Worm (Caenorhabditis elegans) whole organism, late embryonic: ENCODE results near the gene T24A6.16.

Experiments
- ama-1 ChIP-seq: fragments of 150-350 bp; optimal IDR thresholded peaks from 2 replicates; lab custom pipeline; 2014
- ceh-6 ChIP-seq: fragments of 200-800 bp; sonication (Bioruptor generic); optimal IDR thresholded peaks from 2 replicates; lab custom pipeline; 2018; ENCODE audit warnings: mild to moderate bottlenecking, missing genetic modification characterization, missing compliant biosample characterization
- ceh-9 ChIP-seq: sonication (generic microtip); optimal IDR thresholded peaks from 2 replicates; lab custom pipeline; 2016; ENCODE audit warnings: mild to moderate bottlenecking, missing genetic modification characterization, inconsistent platforms, missing compliant biosample characterization
- dve-1 ChIP-seq: sonication (generic microtip); optimal IDR thresholded peaks from 2 replicates; lab custom pipeline; 2017; ENCODE audit warnings: antibody characterized with exemption, mild to moderate bottlenecking, missing genetic modification characterization, missing compliant biosample characterization
- fkh-10 ChIP-seq: fragments of 150-350 bp; optimal IDR thresholded peaks from 2 replicates; lab custom pipeline; 2014; ENCODE audit warnings: missing biosample characterization, missing genetic modification reagents, missing genetic modification characterization
- hlh-13 ChIP-seq: fragments of 200-800 bp; sonication (Bioruptor generic); optimal IDR thresholded peaks from 2 replicates; lab custom pipeline; 2018; ENCODE audit warnings: mild to moderate bottlenecking, missing genetic modification characterization, missing compliant biosample characterization
- hlh-30 ChIP-seq: sonication (generic microtip); optimal IDR thresholded peaks from 2 replicates; lab custom pipeline; 2017; ENCODE audit warnings: antibody characterized with exemption, missing genetic modification characterization, missing compliant biosample characterization; ENCODE audit not compliant: insufficient read depth
- hlh-6 ChIP-seq: sonication (generic microtip); optimal IDR thresholded peaks from 2 replicates; lab custom pipeline; 2016; ENCODE audit warnings: missing genotype, missing genetic modification characterization, missing compliant biosample characterization
- npax-4 ChIP-seq: sonication (generic microtip); optimal IDR thresholded peaks from 2 replicates; lab custom pipeline; 2016; ENCODE audit warnings: missing genetic modification characterization, missing compliant biosample characterization
- pha-4 ChIP-seq: fragments of 150-350 bp; optimal IDR thresholded peaks from 2 replicates; lab custom pipeline; 2018; ENCODE audit warnings: missing biosample characterization, missing genetic modification reagents, missing genetic modification characterization
- ref-2 ChIP-seq: sonication (generic microtip); optimal IDR thresholded peaks from 2 replicates; lab custom pipeline; 2016; ENCODE audit warnings: missing genetic modification characterization, missing compliant biosample characterization
- rnt-1 ChIP-seq: sonication (generic microtip); optimal IDR thresholded peaks from 2 replicates; lab custom pipeline; 2016; ENCODE audit warnings: missing genetic modification characterization, missing compliant biosample characterization
- sdc-2 ChIP-seq: sonication (generic microtip); optimal IDR thresholded peaks from 2 replicates; lab custom pipeline; 2016; ENCODE audit warnings: missing genotype, missing genetic modification characterization, missing compliant biosample characterization

DNA sequence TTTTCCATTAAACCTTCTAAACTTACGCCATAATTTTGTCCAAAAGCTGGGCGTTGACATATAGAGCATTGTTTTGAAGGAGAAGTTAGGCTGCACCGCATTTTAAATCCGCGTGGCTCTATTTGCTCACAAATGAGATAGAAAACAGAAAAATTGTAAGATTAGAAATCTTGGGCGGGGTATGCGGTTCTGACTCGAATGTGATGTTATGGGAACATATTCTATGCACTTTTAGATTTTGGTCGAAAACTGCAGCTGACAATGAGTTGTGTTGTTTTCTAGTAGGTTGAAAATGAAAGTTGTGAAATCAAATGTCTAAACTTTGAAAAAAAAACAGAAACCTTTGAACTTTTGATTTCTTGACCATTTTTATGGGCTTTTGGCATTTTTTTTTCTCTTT lies 19.4 kb downstream of the T24A6.16 start, which contains the start of gene nhr-222:
- TF ChIP-seq ama-1 (lab: Kevin White, UChicago) (no peak), fkh-10 (GFP tag; lab: Kevin White, UChicago) (no peak), ref-2 (tag; lab: Kevin White, UChicago) (no peak), pha-4 (no peak), npax-4 (tag; lab: Kevin White, UChicago) (no peak), hlh-30 (tag; lab: Kevin White, UChicago) (no peak), sdc-2 (tag; lab: Kevin White, UChicago) (no peak), hlh-6 (tag; lab: Kevin White, UChicago) (no peak), ceh-9 (tag; lab: Kevin White, UChicago) (no peak), rnt-1 (tag; lab: Kevin White, UChicago) (no peak), ceh-6 (GFP tag; lab: Kevin White, UChicago) (no peak), hlh-13 (no peak), dve-1 (tag; lab: Kevin White, UChicago) (no peak)
